Worm (Caenorhabditis elegans) whole organism, L3 larva: ENCODE results near the gene T05G5.1.
A peak's percentile ranks its signal among the peaks of the same experiment; 100 is the strongest.

ENCODE experiments used
- R02D3.7 ChIP-seq: fragments of 150-350 bp; optimal IDR thresholded peaks from 2 replicates; lab custom pipeline; 2014; ENCODE audit warnings: missing biosample characterization, missing genetic modification characterization
- aly-2 ChIP-seq: fragments of 150-350 bp; optimal IDR thresholded peaks from 2 replicates; lab custom pipeline; 2014; ENCODE audit warnings: missing biosample characterization, missing genetic modification characterization
- ceh-16 ChIP-seq: sonication (generic microtip); optimal IDR thresholded peaks from 2 replicates; lab custom pipeline; 2017; ENCODE audit warnings: missing biosample characterization, missing genetic modification characterization
- ceh-28 ChIP-seq: fragments of 150-350 bp; optimal IDR thresholded peaks from 2 replicates; lab custom pipeline; 2014; ENCODE audit warnings: missing biosample characterization, missing genetic modification reagents, missing genetic modification characterization
- ceh-82 ChIP-seq: fragments of 150-350 bp; optimal IDR thresholded peaks from 2 replicates; lab custom pipeline; 2014; ENCODE audit warnings: missing biosample characterization, missing genetic modification characterization
- ceh-9 ChIP-seq: sonication (generic microtip); optimal IDR thresholded peaks from 2 replicates; lab custom pipeline; 2018; ENCODE audit warnings: missing biosample characterization, missing genetic modification characterization
- daf-12 ChIP-seq: fragments of 150-350 bp; optimal IDR thresholded peaks from 2 replicates; lab custom pipeline; 2014; ENCODE audit warnings: missing biosample characterization, missing genetic modification reagents, missing genetic modification characterization
- egl-27 ChIP-seq: sonication (generic microtip); optimal IDR thresholded peaks from 4 replicates; lab custom pipeline; 2017; ENCODE audit warnings: missing biosample characterization, missing genetic modification reagents, missing genetic modification characterization
- elt-1 ChIP-seq: fragments of 150-350 bp; optimal IDR thresholded peaks from 2 replicates; lab custom pipeline; 2014; ENCODE audit warnings: missing biosample characterization, missing genetic modification characterization
- elt-2 ChIP-seq: sonication (generic microtip); optimal IDR thresholded peaks from 2 replicates; lab custom pipeline; 2016; ENCODE audit warnings: missing genetic modification reagents, mild to moderate bottlenecking, missing genetic modification characterization, missing compliant biosample characterization
- eor-1 ChIP-seq, 2 experiments: fragments of 150-350 bp; optimal IDR thresholded peaks; 2 replicates each; lab custom pipeline; 2014 to 2018; ENCODE audit warnings: missing biosample characterization in 2 of 2, missing genetic modification characterization in 2 of 2
- fkh-10 ChIP-seq: sonication (generic microtip); optimal IDR thresholded peaks from 2 replicates; lab custom pipeline; 2017; ENCODE audit warnings: missing biosample characterization, missing genetic modification reagents, missing genetic modification characterization
- fkh-2 ChIP-seq: fragments of 150-350 bp; optimal IDR thresholded peaks from 2 replicates; lab custom pipeline; 2014; ENCODE audit warnings: missing biosample characterization, missing genetic modification reagents, missing genetic modification characterization
- fos-1 ChIP-seq: fragments of 150-350 bp; optimal IDR thresholded peaks from 2 replicates; lab custom pipeline; 2014; ENCODE audit warnings: missing biosample characterization, missing genetic modification characterization
- hmg-11 ChIP-seq: sonication (generic microtip); optimal IDR thresholded peaks from 2 replicates; lab custom pipeline; 2016; ENCODE audit warnings: missing genetic modification characterization, missing compliant biosample characterization
- jun-1 ChIP-seq: fragments of 150-350 bp; optimal IDR thresholded peaks from 2 replicates; lab custom pipeline; 2014; ENCODE audit warnings: missing biosample characterization, missing genetic modification reagents, missing genetic modification characterization
- lin-15B ChIP-seq: fragments of 150-350 bp; optimal IDR thresholded peaks from 2 replicates; lab custom pipeline; 2014; ENCODE audit warnings: missing biosample characterization, missing genetic modification characterization
- lin-39 ChIP-seq: fragments of 150-350 bp; optimal IDR thresholded peaks from 2 replicates; lab custom pipeline; 2018; ENCODE audit warnings: missing biosample characterization, missing genetic modification reagents, missing genetic modification characterization
- mdl-1 ChIP-seq: fragments of 150-350 bp; optimal IDR thresholded peaks from 2 replicates; lab custom pipeline; 2014; ENCODE audit warnings: missing biosample characterization, missing genetic modification characterization
- mml-1 ChIP-seq: fragments of 150-350 bp; sonication (generic microtip); optimal IDR thresholded peaks from 3 replicates; lab custom pipeline; 2014; ENCODE audit warnings: missing biosample characterization, missing genetic modification characterization
- nfya-1 ChIP-seq: sonication (generic microtip); optimal IDR thresholded peaks from 2 replicates; lab custom pipeline; 2017; ENCODE audit warnings: missing genetic modification characterization, mild to moderate bottlenecking, missing compliant biosample characterization, antibody characterized with exemption, moderate library complexity; ENCODE audit not compliant: insufficient read depth
- nhr-11 ChIP-seq: fragments of 150-350 bp; optimal IDR thresholded peaks from 2 replicates; lab custom pipeline; 2014; ENCODE audit warnings: missing biosample characterization, missing genetic modification characterization
- nhr-12 ChIP-seq: fragments of 150-350 bp; optimal IDR thresholded peaks from 2 replicates; lab custom pipeline; 2014; ENCODE audit warnings: missing biosample characterization, missing genetic modification characterization
- nhr-237 ChIP-seq: fragments of 150-350 bp; optimal IDR thresholded peaks from 2 replicates; lab custom pipeline; 2014; ENCODE audit warnings: missing biosample characterization, missing genetic modification characterization
- nhr-67 ChIP-seq: fragments of 150-350 bp; optimal IDR thresholded peaks from 2 replicates; lab custom pipeline; 2014; ENCODE audit warnings: missing biosample characterization, missing genetic modification characterization
- sea-2 ChIP-seq: fragments of 150-350 bp; sonication (generic microtip); optimal IDR thresholded peaks from 4 replicates; lab custom pipeline; 2014; ENCODE audit warnings: missing biosample characterization, missing genetic modification reagents, missing genetic modification characterization
- skn-1 ChIP-seq: fragments of 150-350 bp; optimal IDR thresholded peaks from 2 replicates; lab custom pipeline; 2014; ENCODE audit warnings: missing biosample characterization, missing genetic modification characterization
- snpc-4 ChIP-seq: fragments of 150-350 bp; optimal IDR thresholded peaks from 2 replicates; lab custom pipeline; 2014; ENCODE audit warnings: missing biosample characterization, missing genetic modification characterization
- tbx-2 ChIP-seq: sonication (generic microtip); optimal IDR thresholded peaks from 2 replicates; lab custom pipeline; 2016; ENCODE audit warnings: mild to moderate bottlenecking, missing genetic modification characterization, missing compliant biosample characterization
- unc-62 ChIP-seq: fragments of 150-350 bp; sonication (generic microtip); optimal IDR thresholded peaks from 4 replicates; lab custom pipeline; 2014; ENCODE audit warnings: missing biosample characterization, missing genetic modification reagents, missing genetic modification characterization
- zag-1 ChIP-seq: fragments of 150-350 bp; optimal IDR thresholded peaks from 2 replicates; lab custom pipeline; 2014; ENCODE audit warnings: missing biosample characterization, missing genetic modification characterization
- ztf-4 ChIP-seq: fragments of 150-350 bp; optimal IDR thresholded peaks from 2 replicates; lab custom pipeline; 2014; ENCODE audit warnings: missing biosample characterization, missing genetic modification characterization

Gene T05G5.1

DNA sequence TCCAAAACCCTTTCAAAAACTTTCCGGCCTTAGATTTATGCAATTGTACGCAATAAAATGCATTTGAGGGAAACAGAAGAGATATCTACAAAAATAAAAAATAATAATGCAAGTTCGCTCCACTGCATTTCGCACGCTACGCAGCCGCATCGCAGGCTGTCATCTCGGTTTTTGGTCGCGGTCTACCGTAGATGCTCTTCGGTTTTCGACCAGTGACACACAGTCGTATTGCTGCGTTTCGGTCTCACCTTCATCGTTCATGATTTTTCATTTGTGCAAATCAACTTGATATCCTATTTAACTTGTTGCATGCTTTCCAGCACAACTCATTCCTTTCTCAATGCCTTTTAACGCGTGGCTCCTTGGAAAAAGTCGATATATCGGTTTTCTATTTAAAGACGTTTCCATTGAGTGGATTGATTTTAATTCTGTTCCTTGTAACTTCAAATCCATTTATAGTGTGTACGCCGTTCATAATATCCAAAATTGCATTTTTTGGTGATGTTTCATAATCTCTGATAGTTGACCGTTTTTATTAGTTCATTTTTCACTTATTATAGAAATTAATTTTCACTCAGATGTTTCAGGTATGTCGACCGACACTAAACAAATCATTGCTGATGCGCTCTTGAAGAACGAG lies 37.6 kb upstream of the T05G5.1 start, which contains the start of gene vha-1 (continued):
- TF ChIP-seq nhr-11 (tag; lab: Kevin White, UChicago) (no peak), unc-62 (GFP tag; lab: Kevin White, UChicago) (peak; percentile 63), sea-2 (no peak), lin-39 (tag; lab: Kevin White, UChicago) (peak; percentile 80), R02D3.7 (peak; percentile 59), fos-1 (tag; lab: Kevin White, UChicago) (peak; percentile 80), egl-27 (tag; lab: Kevin White, UChicago) (no peak), ceh-16 (no peak)

DNA sequence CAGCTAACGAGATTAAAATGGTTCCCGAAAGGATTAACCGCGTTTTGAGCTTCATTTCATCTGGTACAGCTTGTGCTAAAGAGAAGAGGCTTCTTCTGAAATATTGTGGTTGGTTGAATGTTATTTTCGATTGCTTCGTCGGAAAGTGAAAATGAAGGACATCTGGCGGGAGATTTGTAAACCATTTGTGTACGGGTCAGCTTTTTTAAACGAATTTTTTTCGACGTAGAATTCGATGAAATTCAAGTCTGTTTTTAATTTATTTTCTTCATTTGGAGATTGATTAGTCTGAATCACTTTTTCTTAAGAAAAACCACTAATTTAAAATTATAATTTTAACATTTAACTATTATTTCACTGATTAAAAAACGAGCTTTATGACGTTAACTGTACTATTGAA lies 37.1 kb upstream of the T05G5.1 start, which contains the start of gene sqv-3:
Gene sqv-3 (minus strand): TSS at position 101 of the 400 bp plus-strand sequence.
- TF ChIP-seq tbx-2, result no peak
- no peak for TF ChIP-seq fos-1 (tag; lab: Kevin White, UChicago)
- no peak for TF ChIP-seq aly-2 (tag; lab: Kevin White, UChicago)
- no peak for TF ChIP-seq daf-12 (tag; lab: Kevin White, UChicago)
- TF ChIP-seq skn-1 (tag; lab: Kevin White, UChicago), result no peak
- no peak for TF ChIP-seq eor-1 (tag; optimal IDR thresholded peaks at IDR 0.05; lab: Kevin White, UChicago)
- TF ChIP-seq hmg-11 (tag; lab: Kevin White, UChicago), result no peak

DNA sequence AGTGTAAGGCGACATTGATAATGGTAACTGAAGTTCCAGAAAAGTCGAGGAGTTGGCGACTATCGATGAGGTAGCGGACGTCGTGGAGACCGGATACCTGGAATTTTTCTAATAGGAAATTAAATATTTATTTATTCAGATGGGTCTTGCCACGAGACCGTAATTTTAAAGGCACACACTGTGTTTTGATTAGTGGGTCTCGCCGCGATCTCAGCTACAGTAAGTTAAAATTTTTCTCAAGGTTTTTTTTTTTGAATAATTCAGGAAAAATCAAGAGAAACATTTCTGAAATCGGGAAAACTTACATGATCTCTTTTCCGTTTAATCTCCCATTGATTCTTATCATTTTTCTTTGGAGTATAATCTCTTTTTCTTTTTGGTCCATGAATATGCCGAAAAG lies 35.9 kb upstream of the T05G5.1 start:
- TF ChIP-seq unc-62 (GFP tag; lab: Kevin White, UChicago), result no peak
- no peak for TF ChIP-seq fkh-10 (GFP tag; lab: Kevin White, UChicago)
- no peak for TF ChIP-seq nhr-67 (tag; lab: Kevin White, UChicago)
- no peak for TF ChIP-seq zag-1
- TF ChIP-seq snpc-4, result no peak
- no peak for TF ChIP-seq nhr-12 (tag; lab: Kevin White, UChicago)
- no peak for TF ChIP-seq eor-1 (tag; optimal IDR thresholded peaks at IDR 0.05; lab: Kevin White, UChicago)
- no peak for TF ChIP-seq lin-39 (tag; lab: Kevin White, UChicago)
- no peak for TF ChIP-seq elt-1 (tag; lab: Kevin White, UChicago)
- no peak for TF ChIP-seq jun-1 (tag; lab: Kevin White, UChicago)

DNA sequence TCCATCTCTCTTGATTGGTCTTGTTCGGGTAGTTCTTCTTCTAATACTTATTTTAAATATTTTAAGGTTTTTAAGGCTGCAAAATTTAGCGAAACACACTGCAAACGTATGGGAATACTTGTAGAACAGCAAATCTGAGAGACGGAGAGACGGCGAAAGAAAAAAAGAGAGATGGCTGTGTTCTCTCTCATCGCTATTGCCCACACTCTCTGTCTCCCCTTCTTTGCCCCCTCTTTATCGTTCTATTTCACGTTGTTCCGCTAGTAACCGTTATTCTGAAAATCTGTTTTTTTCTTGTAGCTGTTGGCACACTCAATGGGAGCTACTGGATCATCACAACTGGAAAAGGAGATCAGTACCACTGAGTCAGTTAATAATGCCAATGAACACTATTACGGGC lies 33.2 kb upstream of the T05G5.1 start, which contains the start of gene usp-46:
Gene usp-46 (plus strand): TSS at position 301 of the 400 bp plus-strand sequence.
- TF ChIP-seq nhr-237 (tag; lab: Kevin White, UChicago) (no peak), lin-39 (tag; lab: Kevin White, UChicago) (peak; percentile 10), elt-2 (peak; percentile 20), fos-1 (tag; lab: Kevin White, UChicago) (no peak), eor-1 (tag; optimal IDR thresholded peaks at IDR 0.05; lab: Kevin White, UChicago) (no peak), nfya-1 (tag; lab: Kevin White, UChicago) (peak; percentile 29), hmg-11 (tag; lab: Kevin White, UChicago) (peak; percentile 43), fkh-10 (GFP tag; lab: Kevin White, UChicago) (no peak)

DNA sequence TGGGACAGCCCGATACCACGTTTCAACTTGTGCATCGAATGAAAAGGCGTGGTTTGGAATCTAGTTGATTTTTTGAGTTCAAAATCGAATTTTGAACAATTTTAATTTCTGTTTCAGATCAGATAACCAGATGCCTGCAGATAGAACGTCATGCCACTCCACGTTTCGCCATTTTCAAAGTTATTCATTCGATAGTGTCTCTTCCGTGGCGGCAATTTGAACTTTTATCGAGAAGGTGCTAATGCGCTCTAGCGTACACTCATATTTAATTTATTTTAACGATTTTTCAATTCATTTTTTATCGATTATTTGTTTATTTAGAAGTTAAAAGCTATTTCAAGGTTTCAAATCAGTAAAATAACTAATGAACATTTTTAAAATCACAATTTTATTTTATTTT lies 32.8 kb upstream of the T05G5.1 start:
- TF ChIP-seq hmg-11 (tag; lab: Kevin White, UChicago) (no peak), lin-15B (tag; lab: Kevin White, UChicago) (peak; percentile 18), nhr-67 (tag; lab: Kevin White, UChicago) (no peak)

DNA sequence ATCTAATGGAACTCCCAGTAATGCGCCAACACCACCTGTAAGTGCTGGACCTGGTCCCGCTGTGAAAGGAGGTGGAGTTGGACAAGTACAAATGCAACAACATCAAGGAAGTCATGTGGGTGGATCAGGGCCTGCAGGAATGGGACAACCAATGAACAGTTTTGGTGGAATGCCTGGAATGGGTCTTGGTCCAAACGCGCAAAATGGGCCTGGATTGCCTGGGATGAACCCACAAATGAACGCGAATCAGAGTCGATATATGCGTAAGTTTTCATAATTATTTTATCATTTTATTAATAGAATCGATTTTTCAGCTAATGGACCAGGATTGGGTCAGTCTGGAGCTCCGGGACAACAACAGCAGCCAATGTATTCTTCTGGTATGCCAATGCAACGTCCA lies 29.3 kb upstream of the T05G5.1 start:
- TF ChIP-seq nhr-237 (tag; lab: Kevin White, UChicago) (no peak), nhr-67 (tag; lab: Kevin White, UChicago) (no peak), fkh-2 (tag; lab: Kevin White, UChicago) (no peak), tbx-2 (no peak), mdl-1 (tag; lab: Kevin White, UChicago) (no peak), ceh-9 (tag; lab: Kevin White, UChicago) (no peak), nfya-1 (tag; lab: Kevin White, UChicago) (no peak), ceh-82 (tag; lab: Kevin White, UChicago) (no peak), ceh-28 (tag; lab: Kevin White, UChicago) (no peak), ztf-4 (tag; lab: Kevin White, UChicago) (no peak), snpc-4 (no peak), mml-1 (tag; lab: Kevin White, UChicago) (no peak), ceh-16 (no peak), nhr-11 (tag; lab: Kevin White, UChicago) (no peak)
